Fruit fly (Drosophila melanogaster): ENCODE data around the gene CG31678.

CG31678 gene

dm6 chr2L:20638413-20638812, 37.3 kb downstream of the CG31678 start (continued):
- TF ChIP-seq ase (GFP tag; IDR thresholded peaks at IDR 0.05) = no peak
- TF ChIP-seq CG1832 (GFP tag; optimal IDR thresholded peaks at IDR 0.05) = peak; percentile 45
- TF ChIP-seq CG7786 (GFP tag; optimal IDR thresholded peaks at IDR 0.05) = no peak
- no peak for TF ChIP-seq wdn (GFP tag; IDR thresholded peaks at IDR 0.05)
- TF ChIP-seq Dip3 (GFP tag; optimal IDR thresholded peaks at IDR 0.05) = no peak
- TF ChIP-seq luna (GFP tag; optimal IDR thresholded peaks at IDR 0.05) = no peak
- no peak for TF ChIP-seq bsh (GFP tag; optimal IDR thresholded peaks at IDR 0.05)
- no peak for TF ChIP-seq CG8089 (GFP tag; optimal IDR thresholded peaks at IDR 0.05)
- no peak for TF ChIP-seq CG11247 (GFP tag; IDR thresholded peaks at IDR 0.05)
- TF ChIP-seq CG6272 (GFP tag; IDR thresholded peaks at IDR 0.05) = no peak
- TF ChIP-seq CG7556 (GFP tag; optimal IDR thresholded peaks at IDR 0.05) = no peak
- no peak for TF ChIP-seq Atf-2 (GFP tag; optimal IDR thresholded peaks at IDR 0.05)
- TF ChIP-seq salm (tag; optimal IDR thresholded peaks at IDR 0.05) = no peak
- no peak for TF ChIP-seq Dfd (GFP tag; optimal IDR thresholded peaks at IDR 0.05)
- no peak for TF ChIP-seq croc (GFP tag; conservative IDR thresholded peaks at IDR 0.05)
- TF ChIP-seq pita (GFP tag; optimal IDR thresholded peaks at IDR 0.05) = no peak
- TF ChIP-seq Dp (GFP tag; optimal IDR thresholded peaks at IDR 0.05) = peak; percentile 96
- TF ChIP-seq CG12391 (tag; optimal IDR thresholded peaks at IDR 0.05) = no peak
- no peak for TF ChIP-seq nau (GFP tag; optimal IDR thresholded peaks at IDR 0.05)
- no peak for TF ChIP-seq CG12219 (GFP tag; optimal IDR thresholded peaks at IDR 0.05)
- TF ChIP-seq CG10147 (GFP tag; optimal IDR thresholded peaks at IDR 0.05) = no peak
- TF ChIP-seq CG11093 (GFP tag; IDR thresholded peaks at IDR 0.05) = no peak
- no peak for TF ChIP-seq hb (GFP tag; IDR thresholded peaks at IDR 0.05; ENCODE audit: partially characterized antibody)
- no peak for TF ChIP-seq Doc2 (GFP tag; IDR thresholded peaks at IDR 0.05)
- no peak for TF ChIP-seq toy (GFP tag; IDR thresholded peaks at IDR 0.05)
- no peak for TF ChIP-seq Sry-β (GFP tag; optimal IDR thresholded peaks at IDR 0.05)
- no peak for TF ChIP-seq Neu2 (GFP tag; optimal IDR thresholded peaks at IDR 0.05; ENCODE audit: borderline replicate concordance)
- no peak for TF ChIP-seq crc (GFP tag; optimal IDR thresholded peaks at IDR 0.05)
- TF ChIP-seq CG32772 (GFP tag; IDR thresholded peaks at IDR 0.05) = no peak
- no peak for TF ChIP-seq wor (GFP tag; IDR thresholded peaks at IDR 0.05)
- TF ChIP-seq ssp (GFP tag; IDR thresholded peaks at IDR 0.05) = no peak
- TF ChIP-seq CG6791 (GFP tag; IDR thresholded peaks at IDR 0.05; ENCODE audit: partially characterized antibody) = peak; percentile 48; the same call in 2 of the 3 replicates
- peak; percentile 72 for TF ChIP-seq Ets65A (GFP tag)
- no peak for TF ChIP-seq cwo (GFP tag; optimal IDR thresholded peaks at IDR 0.05)
- no peak for TF ChIP-seq pnt (GFP tag; optimal IDR thresholded peaks at IDR 0.05)
- TF ChIP-seq slou (GFP tag; optimal IDR thresholded peaks at IDR 0.05) = no peak
- TF ChIP-seq disco-r (GFP tag; optimal IDR thresholded peaks at IDR 0.05) = no peak
- TF ChIP-seq Elba2 (GFP tag; optimal IDR thresholded peaks at IDR 0.05) = peak; percentile 83
- no peak for TF ChIP-seq gem (tag; optimal IDR thresholded peaks at IDR 0.05)
- TF ChIP-seq prd (optimal IDR thresholded peaks at IDR 0.05) = no peak
- no peak for TF ChIP-seq prd (GFP tag; IDR thresholded peaks at IDR 0.05)
- peak; percentile 43; the same call in 1 of the 3 replicates for TF ChIP-seq ci (GFP tag; IDR thresholded peaks at IDR 0.05)
- TF ChIP-seq HLH4C (GFP tag; IDR thresholded peaks at IDR 0.05; ENCODE audit: partially characterized antibody) = no peak
- no peak for TF ChIP-seq CG12155 (GFP tag; optimal IDR thresholded peaks at IDR 0.05)
- TF ChIP-seq NK7.1 (GFP tag; optimal IDR thresholded peaks at IDR 0.05) = no peak
- no peak for TF ChIP-seq Mes4 (GFP tag; optimal IDR thresholded peaks at IDR 0.05)
- peak; percentile 52; the same call in 1 of the 2 replicates for TF ChIP-seq CG13287 (GFP tag; IDR thresholded peaks at IDR 0.05; ENCODE audit: partially characterized antibody)
- no peak for TF ChIP-seq kay (GFP tag; optimal IDR thresholded peaks at IDR 0.05)
- no peak for TF ChIP-seq H15 (GFP tag; IDR thresholded peaks at IDR 0.05)
- no peak for TF ChIP-seq sens-2 (GFP tag; IDR thresholded peaks at IDR 0.05)
- no peak for TF ChIP-seq shn (GFP tag; optimal IDR thresholded peaks at IDR 0.05)
- TF ChIP-seq pum (GFP tag; optimal IDR thresholded peaks at IDR 0.05) = no peak
- no peak for TF ChIP-seq Ravus (GFP tag; IDR thresholded peaks at IDR 0.05)

Measured in whole organism, embryonic.